Fruit fly (Drosophila melanogaster) whole organism, embryonic: Measurements from ENCODE around the gene wrm2.

Source experiments
- Adf1 ChIP-seq: fragments of 200-800 bp; sonication (Bioruptor generic); IDR thresholded peaks from 2 replicates; pipeline ENCODE4 v1.3.6; 2022; ENCODE audit warnings: missing biosample characterization, missing genetic modification characterization
- CG10979 ChIP-seq: fragments of 200-800 bp; sonication (Bioruptor generic); optimal IDR thresholded peaks from 2 replicates; lab custom pipeline; 2018; ENCODE audit warnings: missing biosample characterization, mild to moderate bottlenecking, missing genetic modification characterization, moderate library complexity
- CG12104 ChIP-seq: fragments of 200-800 bp; sonication (Bioruptor generic); optimal IDR thresholded peaks from 3 replicates; lab custom pipeline; 2016; ENCODE audit warnings: missing biosample characterization, missing genetic modification characterization
- CG12155 ChIP-seq: fragments of 200-800 bp; sonication (Bioruptor generic); optimal IDR thresholded peaks from 3 replicates; lab custom pipeline; 2016; ENCODE audit warnings: missing biosample characterization, missing genetic modification characterization
- CG12219 ChIP-seq: fragments of 200-800 bp; sonication (Bioruptor generic); optimal IDR thresholded peaks from 3 replicates; lab custom pipeline; 2018; ENCODE audit warnings: missing biosample characterization, mild to moderate bottlenecking, missing genetic modification characterization
- CG13123 ChIP-seq: fragments of 200-800 bp; sonication (Bioruptor generic); optimal IDR thresholded peaks from 2 replicates; lab custom pipeline; 2016; ENCODE audit warnings: missing biosample characterization, missing genetic modification characterization
- CG14710 ChIP-seq: fragments of 200-800 bp; sonication (Bioruptor generic); optimal IDR thresholded peaks from 3 replicates; lab custom pipeline; 2019; ENCODE audit warnings: missing biosample characterization, mild to moderate bottlenecking, missing genetic modification characterization, moderate library complexity
- CG15696 ChIP-seq: fragments of 200-800 bp; sonication (Bioruptor generic); optimal IDR thresholded peaks from 2 replicates; lab custom pipeline; 2019; ENCODE audit warnings: missing biosample characterization, mild to moderate bottlenecking, missing genetic modification characterization, moderate library complexity
- CG16815 ChIP-seq: fragments of 200-800 bp; sonication (Bioruptor generic); optimal IDR thresholded peaks from 3 replicates; lab custom pipeline; 2017; ENCODE audit warnings: missing biosample characterization, mild to moderate bottlenecking, missing genetic modification characterization
- CG17361 ChIP-seq: fragments of 200-800 bp; sonication (Bioruptor generic); IDR thresholded peaks from 3 replicates; pipeline ENCODE4 v1.3.6; 2022; ENCODE audit warnings: missing biosample characterization, missing genetic modification characterization
- CG17802 ChIP-seq: fragments of 200-800 bp; sonication (Bioruptor generic); optimal IDR thresholded peaks from 2 replicates; lab custom pipeline; 2018; ENCODE audit warnings: missing biosample characterization, mild to moderate bottlenecking, missing genetic modification characterization, moderate library complexity
- CG18262 ChIP-seq: fragments of 200-800 bp; optimal IDR thresholded peaks from 3 replicates; lab custom pipeline; 2019; ENCODE audit warnings: missing biosample characterization, mild to moderate bottlenecking, missing genetic modification characterization, moderate library complexity
- CG2129 ChIP-seq: fragments of 200-800 bp; sonication (Bioruptor generic); IDR thresholded peaks from 2 replicates; pipeline ENCODE4 v1.3.6; 2022; ENCODE audit warnings: missing biosample characterization, missing genetic modification characterization; ENCODE audit not compliant: partially characterized antibody
- CG3281 ChIP-seq: fragments of 200-800 bp; sonication (Bioruptor generic); optimal IDR thresholded peaks from 3 replicates; lab custom pipeline; 2017; ENCODE audit warnings: missing biosample characterization, mild to moderate bottlenecking, missing genetic modification characterization
- CG42726 ChIP-seq: fragments of 200-800 bp; sonication (Bioruptor generic); IDR thresholded peaks from 2 replicates; pipeline ENCODE4 v1.3.6; 2022; ENCODE audit warnings: missing biosample characterization, missing genetic modification characterization; ENCODE audit not compliant: partially characterized antibody
- CG4404 ChIP-seq: fragments of 200-800 bp; sonication (Bioruptor generic); IDR thresholded peaks from 2 replicates; pipeline ENCODE4 v1.3.6; 2022; ENCODE audit warnings: missing biosample characterization, missing genetic modification characterization
- CG4617 ChIP-seq: fragments of 200-800 bp; sonication (Bioruptor generic); optimal IDR thresholded peaks from 3 replicates; lab custom pipeline; 2016; ENCODE audit warnings: missing biosample characterization, missing genetic modification characterization, borderline replicate concordance
- CG6791 ChIP-seq: fragments of 200-800 bp; sonication (Bioruptor generic); IDR thresholded peaks from 3 replicates; pipeline ENCODE4 v1.3.6; 2022; ENCODE audit warnings: missing biosample characterization, missing genetic modification characterization; ENCODE audit not compliant: partially characterized antibody
- CG7556 ChIP-seq: fragments of 200-800 bp; sonication (Bioruptor generic); optimal IDR thresholded peaks from 2 replicates; lab custom pipeline; 2017; ENCODE audit warnings: missing biosample characterization, mild to moderate bottlenecking, missing genetic modification characterization
- CG8290 ChIP-seq, 3 experiments: fragments of 200-800 bp; sonication (Bioruptor generic); optimal IDR thresholded peaks; 2 replicates each; lab custom pipeline; 2016 to 2019; ENCODE audit warnings: missing biosample characterization in 3 of 3, missing genetic modification characterization in 3 of 3, mild to moderate bottlenecking in 2 of 3, moderate library complexity in 1 of 3
- CG8359 ChIP-seq: fragments of 200-800 bp; sonication (Bioruptor generic); optimal IDR thresholded peaks from 2 replicates; lab custom pipeline; 2017; ENCODE audit warnings: missing biosample characterization, mild to moderate bottlenecking, missing genetic modification characterization, borderline replicate concordance
- CG9817 ChIP-seq: fragments of 200-800 bp; sonication (Bioruptor generic); optimal IDR thresholded peaks from 2 replicates; lab custom pipeline; 2018; ENCODE audit warnings: missing biosample characterization, mild to moderate bottlenecking, missing genetic modification characterization, moderate library complexity
- CG9876 ChIP-seq: fragments of 200-800 bp; sonication (Bioruptor generic); optimal IDR thresholded peaks from 2 replicates; lab custom pipeline; 2016; ENCODE audit warnings: missing biosample characterization, missing genetic modification characterization
- CHES-1-like ChIP-seq: fragments of 200-800 bp; sonication (Bioruptor generic); optimal IDR thresholded peaks from 2 replicates; lab custom pipeline; 2016; ENCODE audit warnings: missing biosample characterization, missing genetic modification characterization
- Deaf1 ChIP-seq: fragments of 200-800 bp; optimal IDR thresholded peaks from 3 replicates; lab custom pipeline; 2019; ENCODE audit warnings: missing biosample characterization, mild to moderate bottlenecking, missing genetic modification characterization, moderate library complexity
- Dfd ChIP-seq, 2 experiments: fragments of >200 bp; optimal IDR thresholded peaks; 2 replicates each; lab custom pipeline; 2017; ENCODE audit warnings: missing biosample characterization in 2 of 2, missing genetic modification characterization in 2 of 2
- HHEX ChIP-seq: fragments of 200-800 bp; sonication (Bioruptor generic); optimal IDR thresholded peaks from 3 replicates; lab custom pipeline; 2017; ENCODE audit warnings: missing biosample characterization, mild to moderate bottlenecking, missing genetic modification characterization, missing genetic modification reagents
- Hr3 ChIP-seq: fragments of 200-800 bp; sonication (Bioruptor generic); optimal IDR thresholded peaks from 3 replicates; lab custom pipeline; 2016; ENCODE audit warnings: missing biosample characterization, missing genetic modification characterization
- Nf-YC ChIP-seq: fragments of 200-800 bp; optimal IDR thresholded peaks from 3 replicates; lab custom pipeline; 2019; ENCODE audit warnings: missing biosample characterization, mild to moderate bottlenecking, missing genetic modification characterization, moderate library complexity
- Oaz ChIP-seq: fragments of 200-800 bp; sonication (Bioruptor generic); IDR thresholded peaks from 2 replicates; pipeline ENCODE4 v1.3.6; 2022; ENCODE audit warnings: missing biosample characterization, missing genetic modification characterization
- Rfx ChIP-seq: fragments of 200-800 bp; sonication (Bioruptor generic); IDR thresholded peaks from 2 replicates; pipeline ENCODE4 v1.3.6; 2022; ENCODE audit warnings: missing biosample characterization, missing genetic modification characterization
- Stat92E ChIP-seq, 3 experiments: fragments of >200 bp in 2 of 3; fragments of 200-800 bp in 1 of 3; sonication (Bioruptor generic) in 1 of 3; optimal IDR thresholded peaks; 2 replicates each; lab custom pipeline; 2017 to 2019; ENCODE audit warnings: missing biosample characterization in 3 of 3, missing genetic modification characterization in 3 of 3, mild to moderate bottlenecking in 1 of 3, moderate library complexity in 1 of 3
- YL-1 ChIP-seq: fragments of 200-800 bp; sonication (Bioruptor generic); optimal IDR thresholded peaks from 3 replicates; lab custom pipeline; 2017; ENCODE audit warnings: missing biosample characterization, mild to moderate bottlenecking, missing genetic modification characterization
- amos ChIP-seq: fragments of 200-800 bp; sonication (Bioruptor generic); IDR thresholded peaks from 2 replicates; pipeline ENCODE4 v1.3.6; 2022; ENCODE audit warnings: missing biosample characterization, missing genetic modification characterization; ENCODE audit not compliant: partially characterized antibody
- ap ChIP-seq: fragments of 200-800 bp; sonication (Bioruptor generic); IDR thresholded peaks from 2 replicates; pipeline ENCODE4 v1.3.6; 2022; ENCODE audit warnings: missing biosample characterization, missing genetic modification characterization
- ato ChIP-seq: fragments of 200-800 bp; sonication (Bioruptor generic); IDR thresholded peaks from 2 replicates; pipeline ENCODE4 v1.3.6; 2022; ENCODE audit warnings: missing biosample characterization, missing genetic modification characterization; ENCODE audit not compliant: partially characterized antibody
- ci ChIP-seq: fragments of 200-800 bp; sonication (Bioruptor generic); IDR thresholded peaks from 3 replicates; pipeline ENCODE4 v1.3.6; 2022; ENCODE audit warnings: missing biosample characterization, missing genetic modification characterization
- dan ChIP-seq: fragments of 200-800 bp; sonication (Bioruptor generic); IDR thresholded peaks from 2 replicates; pipeline ENCODE4 v1.3.6; 2022; ENCODE audit warnings: missing biosample characterization, missing genetic modification characterization
- ems ChIP-seq: fragments of 200-800 bp; sonication (Bioruptor generic); optimal IDR thresholded peaks from 3 replicates; lab custom pipeline; 2016; ENCODE audit warnings: missing biosample characterization, missing genetic modification characterization
- fd64A ChIP-seq: fragments of 200-800 bp; sonication (Bioruptor generic); optimal IDR thresholded peaks from 3 replicates; lab custom pipeline; 2018; ENCODE audit warnings: missing biosample characterization, mild to moderate bottlenecking, missing genetic modification characterization
- lab ChIP-seq: fragments of 200-800 bp; sonication (Bioruptor generic); optimal IDR thresholded peaks from 3 replicates; lab custom pipeline; 2017; ENCODE audit warnings: missing biosample characterization, missing genetic modification characterization, mild to moderate bottlenecking, moderate library complexity, missing genetic modification reagents
- lmd ChIP-seq: fragments of 200-800 bp; sonication (Bioruptor generic); IDR thresholded peaks from 2 replicates; pipeline ENCODE4 v1.3.6; 2022; ENCODE audit warnings: missing biosample characterization, missing genetic modification characterization
- nerfin-2 ChIP-seq: fragments of 200-800 bp; sonication (Bioruptor generic); IDR thresholded peaks from 2 replicates; pipeline ENCODE4 v1.3.6; 2022; ENCODE audit warnings: missing biosample characterization, missing genetic modification characterization; ENCODE audit not compliant: partially characterized antibody
- pb ChIP-seq: fragments of 200-800 bp; sonication (Bioruptor generic); optimal IDR thresholded peaks from 3 replicates; lab custom pipeline; 2016; ENCODE audit warnings: missing biosample characterization, missing genetic modification characterization
- sd ChIP-seq: fragments of 200-800 bp; sonication (Bioruptor generic); optimal IDR thresholded peaks from 3 replicates; lab custom pipeline; 2018; ENCODE audit warnings: missing biosample characterization, mild to moderate bottlenecking, missing genetic modification characterization, moderate library complexity
- slp2 ChIP-seq: fragments of 200-800 bp; sonication (Bioruptor generic); optimal IDR thresholded peaks from 2 replicates; lab custom pipeline; 2016; ENCODE audit warnings: missing biosample characterization, missing genetic modification characterization
- sqz ChIP-seq: fragments of 200-800 bp; sonication (Bioruptor generic); optimal IDR thresholded peaks from 3 replicates; lab custom pipeline; 2018; ENCODE audit warnings: missing biosample characterization, mild to moderate bottlenecking, missing genetic modification characterization
- toy ChIP-seq: fragments of 200-800 bp; sonication (Bioruptor generic); IDR thresholded peaks from 2 replicates; pipeline ENCODE4 v1.3.6; 2022; ENCODE audit warnings: missing biosample characterization, missing genetic modification characterization
- vvl ChIP-seq: fragments of 200-800 bp; sonication (Bioruptor generic); IDR thresholded peaks from 2 replicates; pipeline ENCODE4 v1.3.6; 2022; ENCODE audit warnings: missing biosample characterization, missing genetic modification characterization

Gene wrm2

dm6 chr3L:7323348-7323747, 11.7 kb downstream of the wrm2 start, which contains the start of the genes RhoGEF4 and Rint1 (continued):
- TF ChIP-seq fd64A (GFP tag; lab: Kevin White, UChicago), result no peak
- peak; percentile 64 for TF ChIP-seq CG16815 (GFP tag; lab: Kevin White, UChicago)
- no peak for TF ChIP-seq sd (tag; lab: Kevin White, UChicago)
- TF ChIP-seq CG12219 (GFP tag; lab: Kevin White, UChicago), result no peak
- TF ChIP-seq CG2129, result no peak
- no peak for TF ChIP-seq CG6791
- peak; percentile 28 for TF ChIP-seq lab (GFP tag; lab: Kevin White, UChicago)
- TF ChIP-seq vvl (GFP tag; lab: Robert Waterston, UW), result peak; percentile 82
- TF ChIP-seq CG17802, result peak; percentile 12
- peak; percentile 68 for TF ChIP-seq CG4404 (GFP tag; lab: Robert Waterston, UW)
- peak; percentile 71 for TF ChIP-seq CG9817 (tag; lab: Kevin White, UChicago)
- TF ChIP-seq CG9876 (GFP tag; lab: Kevin White, UChicago), result no peak
- no peak for TF ChIP-seq CG8359 (GFP tag; lab: Kevin White, UChicago)
- peak; percentile 51 for TF ChIP-seq CG10979
- peak; percentile 59 for TF ChIP-seq CG18262 (tag; lab: Kevin White, UChicago)
- TF ChIP-seq CG4617, result peak; percentile 92
- peak; percentile 52 for TF ChIP-seq CG13123 (GFP tag; lab: Kevin White, UChicago)
- 0 out of 2 replicates have a peak, but pooled peaks have one; percentile 58 for TF ChIP-seq CG42726
- TF ChIP-seq slp2 (GFP tag; lab: Kevin White, UChicago), result no peak
- peak; percentile 60 for TF ChIP-seq Adf1
- TF ChIP-seq Oaz (GFP tag; lab: Robert Waterston, UW), result no peak
- TF ChIP-seq CG7556 (GFP tag; lab: Kevin White, UChicago), result peak; percentile 56
- peak; percentile 81 for TF ChIP-seq Hr3 (GFP tag; lab: Kevin White, UChicago)
- no peak for TF ChIP-seq ems
- TF ChIP-seq ci (GFP tag; lab: Robert Waterston, UW), result peak; percentile 70; the same call in 2 of the 3 replicates
- TF ChIP-seq CHES-1-like, result peak; percentile 61
- TF ChIP-seq Rfx, result peak; percentile 86
- TF ChIP-seq CG8290 (GFP tag; optimal IDR thresholded peaks at IDR 0.05; lab: Kevin White, UChicago), result peak; percentile 75
- peak in 1 of 2 experiments; percentile 67 for TF ChIP-seq CG8290 (tag; optimal IDR thresholded peaks at IDR 0.05; lab: Kevin White, UChicago)
- peak; percentile 45; the same call in 1 of the 2 replicates for TF ChIP-seq dan (GFP tag; lab: Robert Waterston, UW)
- peak; percentile 6 for TF ChIP-seq CG3281 (GFP tag; lab: Kevin White, UChicago)
- TF ChIP-seq lmd (GFP tag; lab: Robert Waterston, UW), result peak; percentile 75
- no peak for TF ChIP-seq nerfin-2 (GFP tag; lab: Robert Waterston, UW)
- peak; percentile 70 for TF ChIP-seq sqz (GFP tag; lab: Kevin White, UChicago)
- no peak for TF ChIP-seq Nf-YC (tag; lab: Kevin White, UChicago)
- TF ChIP-seq HHEX (GFP tag; lab: Kevin White, UChicago), result no peak
- TF ChIP-seq YL-1 (GFP tag; lab: Kevin White, UChicago), result peak; percentile 69
- peak; percentile 88 for TF ChIP-seq CG14710 (tag; lab: Kevin White, UChicago)
- no peak for TF ChIP-seq ato (GFP tag; lab: Robert Waterston, UW)
- TF ChIP-seq Stat92E (GFP tag; optimal IDR thresholded peaks at IDR 0.05; lab: Kevin White, UChicago), result peak in 1 of 3 experiments; percentile 38
- peak; percentile 26; the same call in 1 of the 2 replicates for TF ChIP-seq amos (GFP tag; lab: Robert Waterston, UW)
- no peak for TF ChIP-seq Dfd (GFP tag; optimal IDR thresholded peaks at IDR 0.05; lab: Kevin White, UChicago)
- peak; percentile 73 for TF ChIP-seq CG12155
- TF ChIP-seq CG12104 (GFP tag; lab: Kevin White, UChicago), result peak; percentile 46
- peak; percentile 60 for TF ChIP-seq CG15696 (tag; lab: Kevin White, UChicago)
- TF ChIP-seq ap (GFP tag; lab: Robert Waterston, UW), result peak; percentile 34; the same call in 1 of the 2 replicates
- TF ChIP-seq toy (GFP tag; lab: Robert Waterston, UW), result no peak
- TF ChIP-seq Deaf1 (tag; lab: Kevin White, UChicago), result no peak
- TF ChIP-seq pb (GFP tag; lab: Kevin White, UChicago), result no peak
- peak; percentile 74 for TF ChIP-seq CG17361
